Fruit fly (Drosophila melanogaster): ENCODE results near the gene mtSSB.

Gene mtSSB

DNA sequence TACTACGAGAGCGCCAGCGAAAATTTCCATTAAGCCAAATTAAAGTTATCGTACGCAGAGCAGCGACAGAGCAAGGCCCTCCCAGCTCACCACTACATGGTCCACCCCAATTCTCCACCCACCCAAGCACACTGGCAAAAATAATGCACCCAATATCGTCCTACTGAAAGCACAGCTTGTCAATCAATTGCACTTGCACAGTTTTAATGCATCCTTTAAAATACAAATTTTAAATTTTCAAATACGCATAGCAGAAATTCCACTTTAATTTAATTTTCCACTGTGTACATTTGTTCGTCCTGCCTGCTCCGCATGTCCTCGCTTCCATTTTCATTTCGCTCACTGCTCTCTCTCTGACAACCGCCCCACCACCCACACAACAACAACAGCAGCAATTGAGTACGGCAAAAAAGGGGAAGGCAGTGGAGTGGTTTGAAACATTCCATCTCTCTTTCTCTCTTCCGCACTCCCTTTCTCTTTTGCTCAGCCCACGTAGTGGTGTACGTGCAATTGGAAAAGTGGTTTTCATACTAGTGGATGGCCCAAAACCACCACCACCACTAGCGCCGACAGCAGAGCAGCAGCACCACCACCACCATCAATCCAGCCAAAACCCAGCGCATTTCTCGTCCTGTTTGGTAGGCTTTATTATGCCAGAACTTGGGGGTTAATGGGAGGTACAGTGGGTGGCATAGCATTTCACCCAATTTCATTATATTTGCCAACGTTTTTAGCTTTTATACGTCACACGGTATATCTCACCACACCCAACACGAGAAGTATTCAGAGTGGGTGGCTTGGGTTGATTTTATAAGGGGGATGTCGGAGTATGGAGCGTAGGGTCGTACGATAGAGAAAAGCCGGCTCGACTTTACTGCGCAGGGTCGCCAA, 42.8 kb upstream of the mtSSB start (continued):
- TF ChIP-seq CG34224 (GFP tag; IDR thresholded peaks at IDR 0.05; ENCODE audit: partially characterized antibody) (no peak), Sry-δ (GFP tag; optimal IDR thresholded peaks at IDR 0.05) (peak; percentile 61), Ptx1 (GFP tag; IDR thresholded peaks at IDR 0.05) (peak; percentile 74), abd-A (tag; optimal IDR thresholded peaks at IDR 0.05) (no peak), CG12769 (tag; optimal IDR thresholded peaks at IDR 0.05) (peak; percentile 58), CG18262 (tag; optimal IDR thresholded peaks at IDR 0.05) (peak; percentile 76), CG12744 (GFP tag; optimal IDR thresholded peaks at IDR 0.05) (no peak), cato (GFP tag; optimal IDR thresholded peaks at IDR 0.05; ENCODE audit: borderline replicate concordance) (peak; percentile 30), bsh (GFP tag; optimal IDR thresholded peaks at IDR 0.05) (peak in 1 of 2 experiments; percentile 68), CG4617 (GFP tag; optimal IDR thresholded peaks at IDR 0.05; ENCODE audit: borderline replicate concordance) (no peak), Neu2 (GFP tag; optimal IDR thresholded peaks at IDR 0.05; ENCODE audit: borderline replicate concordance) (peak; percentile 43), CG32767 (GFP tag; IDR thresholded peaks at IDR 0.05) (no peak; the same call in 1 of the 2 replicates), CG17361 (GFP tag; IDR thresholded peaks at IDR 0.05) (peak; percentile 78), Ets65A (GFP tag) (peak; percentile 93), CG30020 (tag; optimal IDR thresholded peaks at IDR 0.05) (no peak), NC2α (GFP tag; optimal IDR thresholded peaks at IDR 0.05) (no peak), ac (GFP tag; optimal IDR thresholded peaks at IDR 0.05) (no peak), Antp (GFP tag; optimal IDR thresholded peaks at IDR 0.05) (peak; percentile 85), CG12071 (GFP tag; optimal IDR thresholded peaks at IDR 0.05) (peak; percentile 92), CG43689 (GFP tag; IDR thresholded peaks at IDR 0.05) (no peak), CG2199 (GFP tag; IDR thresholded peaks at IDR 0.05) (no peak), so (GFP tag; IDR thresholded peaks at IDR 0.05) (peak; percentile 52; the same call in 1 of the 3 replicates), CG10959 (GFP tag; IDR thresholded peaks at IDR 0.05) (peak; percentile 71), CG4328 (GFP tag; optimal IDR thresholded peaks at IDR 0.05) (peak; percentile 80), CG9797 (GFP tag; optimal IDR thresholded peaks at IDR 0.05) (peak; percentile 8), CG8924 (tag; optimal IDR thresholded peaks at IDR 0.05) (peak; percentile 84), CG31365 (tag; optimal IDR thresholded peaks at IDR 0.05) (peak; percentile 78), CG4424 (GFP tag; optimal IDR thresholded peaks at IDR 0.05) (peak; percentile 88), CG4854 (GFP tag; optimal IDR thresholded peaks at IDR 0.05) (peak; percentile 78), CG11085 (GFP tag; IDR thresholded peaks at IDR 0.05) (no peak), gem (tag; optimal IDR thresholded peaks at IDR 0.05) (peak; percentile 78), Aef1 (GFP tag; IDR thresholded peaks at IDR 0.05) (peak; percentile 78), CG14965 (GFP tag; optimal IDR thresholded peaks at IDR 0.05; ENCODE audit: borderline replicate concordance) (peak; percentile 79), CG10543 (GFP tag; optimal IDR thresholded peaks at IDR 0.05) (peak; percentile 95), NC2β (GFP tag; optimal IDR thresholded peaks at IDR 0.05) (peak; percentile 79), Side (GFP tag; optimal IDR thresholded peaks at IDR 0.05) (peak; percentile 34), usp (GFP tag; optimal IDR thresholded peaks at IDR 0.05) (no peak), CG15073 (GFP tag; optimal IDR thresholded peaks at IDR 0.05) (no peak), kah (GFP tag; optimal IDR thresholded peaks at IDR 0.05) (peak; percentile 36), z (GFP tag; IDR thresholded peaks at IDR 0.05) (peak; percentile 45; the same call in 1 of the 3 replicates), CG11093 (GFP tag; IDR thresholded peaks at IDR 0.05) (peak; percentile 70; the same call in 1 of the 3 replicates), CG4707 (GFP tag; optimal IDR thresholded peaks at IDR 0.05) (peak; percentile 35), CG6813 (GFP tag; optimal IDR thresholded peaks at IDR 0.05) (peak; percentile 67), Sox102F (GFP tag; optimal IDR thresholded peaks at IDR 0.05) (peak; percentile 68), CG3065 (GFP tag; optimal IDR thresholded peaks at IDR 0.05) (peak; percentile 32), nmo (GFP tag; optimal IDR thresholded peaks at IDR 0.05) (peak; percentile 63), mld (GFP tag; IDR thresholded peaks at IDR 0.05; ENCODE audit: partially characterized antibody) (no peak), stwl (tag; optimal IDR thresholded peaks at IDR 0.05) (no peak)

Data from whole organism, embryonic.